Worm (Caenorhabditis elegans) whole organism, mixed stage, embryonic: ENCODE results near the gene C33D9.3.

Experiments
- ces-1 ChIP-seq: fragments of 150-350 bp; optimal IDR thresholded peaks from 2 replicates; lab custom pipeline; 2014; ENCODE audit warnings: missing biosample characterization, missing genetic modification reagents, missing genetic modification characterization
- flh-1 ChIP-seq: fragments of 200-800 bp; sonication (Bioruptor generic); optimal IDR thresholded peaks from 2 replicates; lab custom pipeline; 2018; ENCODE audit warnings: mild to moderate bottlenecking, missing genetic modification characterization, moderate library complexity, missing compliant biosample characterization
- hlh-1 ChIP-seq: fragments of 150-350 bp; optimal IDR thresholded peaks from 2 replicates; lab custom pipeline; 2014; ENCODE audit warnings: missing biosample characterization, missing genetic modification reagents, missing genetic modification characterization
- lsy-2 ChIP-seq: fragments of 150-350 bp; optimal IDR thresholded peaks from 2 replicates; lab custom pipeline; 2014; ENCODE audit warnings: missing biosample characterization, missing genetic modification characterization
- mep-1 ChIP-seq: fragments of 150-350 bp; optimal IDR thresholded peaks from 2 replicates; lab custom pipeline; 2017; ENCODE audit warnings: missing biosample characterization, missing genetic modification reagents, missing genetic modification characterization, inconsistent platforms
- nhr-12 ChIP-seq: fragments of 150-350 bp; optimal IDR thresholded peaks from 2 replicates; lab custom pipeline; 2014; ENCODE audit warnings: missing biosample characterization, missing genetic modification characterization
- snpc-4 ChIP-seq: fragments of 150-350 bp; optimal IDR thresholded peaks from 2 replicates; lab custom pipeline; 2014; ENCODE audit warnings: missing biosample characterization, missing genetic modification characterization
- unc-62 ChIP-seq: fragments of 150-350 bp; optimal IDR thresholded peaks from 2 replicates; lab custom pipeline; 2014; ENCODE audit warnings: missing biosample characterization, missing genetic modification reagents, missing genetic modification characterization
- ztf-11 ChIP-seq: fragments of 150-350 bp; optimal IDR thresholded peaks from 2 replicates; lab custom pipeline; 2014; ENCODE audit warnings: missing biosample characterization, missing genetic modification characterization

ce11 chrIV:8794895-8795665 lies 2.4 kb upstream of the C33D9.3 start:
- TF ChIP-seq hlh-1 (tag; lab: Kevin White, UChicago): no peak
- no peak for TF ChIP-seq unc-62 (GFP tag; lab: Kevin White, UChicago)
- no peak for TF ChIP-seq ztf-11 (tag; lab: Kevin White, UChicago)
- no peak for TF ChIP-seq nhr-12
- no peak for TF ChIP-seq flh-1 (GFP tag; lab: Kevin White, UChicago)
- TF ChIP-seq mep-1: no peak
- TF ChIP-seq snpc-4 (tag; lab: Kevin White, UChicago): no peak
- no peak for TF ChIP-seq ces-1 (GFP tag; lab: Kevin White, UChicago)
- no peak for TF ChIP-seq lsy-2 (tag; lab: Kevin White, UChicago)
